Fruit fly (Drosophila melanogaster): Measurements from ENCODE around the gene CG7884.
A peak's percentile ranks its signal among the peaks of the same experiment; 100 is the strongest.

CG7884 gene

dm6 chrX:19260696-19260989 is 40.2 kb downstream of the CG7884 start (continued):
- no peak for TF ChIP-seq CG11085 (GFP tag; IDR thresholded peaks at IDR 0.05)
- TF ChIP-seq CG10147 (GFP tag; optimal IDR thresholded peaks at IDR 0.05) = no peak
- no peak for TF ChIP-seq CG14050 (GFP tag; IDR thresholded peaks at IDR 0.05)
- peak in 1 of 2 experiments; percentile 4 for TF ChIP-seq Pdp1 (GFP tag; optimal IDR thresholded peaks at IDR 0.05)
- no peak for TF ChIP-seq gt (GFP tag; IDR thresholded peaks at IDR 0.05)
- TF ChIP-seq Rfx (GFP tag; IDR thresholded peaks at IDR 0.05) = no peak
- TF ChIP-seq CG10321 (GFP tag; IDR thresholded peaks at IDR 0.05) = no peak
- no peak for TF ChIP-seq CG7372 (GFP tag; IDR thresholded peaks at IDR 0.05)
- TF ChIP-seq Adf1 (GFP tag; IDR thresholded peaks at IDR 0.05) = no peak
- TF ChIP-seq ttk (GFP tag; IDR thresholded peaks at IDR 0.05) = no peak
- no peak for TF ChIP-seq CG3838 (GFP tag; optimal IDR thresholded peaks at IDR 0.05)
- no peak for TF ChIP-seq Gug (GFP tag; IDR thresholded peaks at IDR 0.05)
- TF ChIP-seq CG9215 (GFP tag; IDR thresholded peaks at IDR 0.05) = no peak
- TF ChIP-seq dan (GFP tag; IDR thresholded peaks at IDR 0.05) = no peak
- TF ChIP-seq Dp (GFP tag; optimal IDR thresholded peaks at IDR 0.05) = no peak
- TF ChIP-seq Atf6 (GFP tag; IDR thresholded peaks at IDR 0.05) = no peak
- no peak for TF ChIP-seq chinmo (GFP tag; IDR thresholded peaks at IDR 0.05; ENCODE audit: partially characterized antibody)
- no peak for TF ChIP-seq CG3407 (GFP tag; optimal IDR thresholded peaks at IDR 0.05)
- TF ChIP-seq CG4360 (GFP tag; IDR thresholded peaks at IDR 0.05) = peak; percentile 85
- TF ChIP-seq pb (GFP tag; optimal IDR thresholded peaks at IDR 0.05) = no peak
- no peak for TF ChIP-seq ham (GFP tag; IDR thresholded peaks at IDR 0.05)
- TF ChIP-seq sc (optimal IDR thresholded peaks at IDR 0.05) = no peak
- TF ChIP-seq sc (GFP tag; optimal IDR thresholded peaks at IDR 0.05) = no peak

dm6 chrX:19261071-19261470 is 40.6 kb downstream of the CG7884 start, which contains the start of gene rictor:
rictor (minus strand) TSS chrX:19261240.
- TF ChIP-seq CG9797 (GFP tag; optimal IDR thresholded peaks at IDR 0.05) = peak; percentile 31
- no peak for TF ChIP-seq CG34376 (GFP tag; optimal IDR thresholded peaks at IDR 0.05)
- TF ChIP-seq MBD-R2 (GFP tag; IDR thresholded peaks at IDR 0.05) = peak; percentile 19; the same call in 1 of the 2 replicates
- TF ChIP-seq BtbVII (GFP tag; optimal IDR thresholded peaks at IDR 0.05) = no peak
- no peak for TF ChIP-seq CG16779 (GFP tag; IDR thresholded peaks at IDR 0.05)
- TF ChIP-seq CG33213 (GFP tag; optimal IDR thresholded peaks at IDR 0.05) = no peak
- TF ChIP-seq crc (GFP tag; optimal IDR thresholded peaks at IDR 0.05) = no peak
- TF ChIP-seq ci (GFP tag; IDR thresholded peaks at IDR 0.05) = no peak; the same call in 2 of the 3 replicates
- no peak for TF ChIP-seq CG2116 (GFP tag; optimal IDR thresholded peaks at IDR 0.05)
- peak; percentile 5 for TF ChIP-seq CG4617 (GFP tag; optimal IDR thresholded peaks at IDR 0.05; ENCODE audit: borderline replicate concordance)
- peak; percentile 66 for TF ChIP-seq sqz (GFP tag; optimal IDR thresholded peaks at IDR 0.05)
- peak; percentile 43 for TF ChIP-seq amos (GFP tag; IDR thresholded peaks at IDR 0.05; ENCODE audit: partially characterized antibody)
- TF ChIP-seq MESR4 (GFP tag; optimal IDR thresholded peaks at IDR 0.05) = peak; percentile 59
- no peak for TF ChIP-seq sd (tag; optimal IDR thresholded peaks at IDR 0.05)
- TF ChIP-seq CHES-1-like (GFP tag; optimal IDR thresholded peaks at IDR 0.05) = no peak
- peak; percentile 81 for TF ChIP-seq CTCF (GFP tag; optimal IDR thresholded peaks at IDR 0.05)
- peak; percentile 74 for TF ChIP-seq Med (GFP tag)
- 0 out of 4 replicates have a peak, but pooled peaks have one; percentile 15 for TF ChIP-seq chinmo (GFP tag; IDR thresholded peaks at IDR 0.05; ENCODE audit: partially characterized antibody)
- TF ChIP-seq knrl (GFP tag; IDR thresholded peaks at IDR 0.05; ENCODE audit: partially characterized antibody) = 0 out of 3 replicates have a peak, but pooled peaks have one; percentile 13
- TF ChIP-seq nerfin-1 (tag; optimal IDR thresholded peaks at IDR 0.05) = no peak
- TF ChIP-seq CG10209 (GFP tag; optimal IDR thresholded peaks at IDR 0.05) = no peak
- peak; percentile 72 for TF ChIP-seq gfzf (GFP tag; optimal IDR thresholded peaks at IDR 0.05)
- TF ChIP-seq Dref (GFP tag; IDR thresholded peaks at IDR 0.05) = peak; percentile 49
- no peak for TF ChIP-seq CG16815 (GFP tag; optimal IDR thresholded peaks at IDR 0.05)
- TF ChIP-seq CG2199 (GFP tag; IDR thresholded peaks at IDR 0.05) = no peak
- TF ChIP-seq pzg (GFP tag; optimal IDR thresholded peaks at IDR 0.05) = peak; percentile 40

All from whole organism, embryonic.